Worm (Caenorhabditis elegans) whole organism, L2 larva: ENCODE data around the gene ugt-13.

Experiments
- C34F6.9 ChIP-seq: fragments of 150-350 bp; optimal IDR thresholded peaks from 2 replicates; lab custom pipeline; 2014; ENCODE audit warnings: missing biosample characterization, missing genetic modification characterization
- F13H6.1 ChIP-seq: sonication (generic microtip); optimal IDR thresholded peaks from 2 replicates; lab custom pipeline; 2016; ENCODE audit warnings: missing genetic modification characterization, missing compliant biosample characterization
- R02D3.7 ChIP-seq: fragments of 150-350 bp; optimal IDR thresholded peaks from 2 replicates; lab custom pipeline; 2014; ENCODE audit warnings: missing biosample characterization, missing genetic modification characterization
- Y55F3AM.14 ChIP-seq: fragments of 200-800 bp; sonication (Bioruptor generic); optimal IDR thresholded peaks from 2 replicates; lab custom pipeline; 2018; ENCODE audit warnings: mild to moderate bottlenecking, missing genetic modification characterization, missing compliant biosample characterization
- alr-1 ChIP-seq: fragments of 150-350 bp; optimal IDR thresholded peaks from 2 replicates; lab custom pipeline; 2014; ENCODE audit warnings: missing biosample characterization, missing genetic modification characterization
- ama-1 ChIP-seq: fragments of 150-350 bp; optimal IDR thresholded peaks from 2 replicates; lab custom pipeline; 2018; ENCODE audit warnings: inconsistent platforms
- blmp-1 ChIP-seq: sonication (generic microtip); optimal IDR thresholded peaks from 2 replicates; lab custom pipeline; 2017; ENCODE audit warnings: missing genetic modification characterization, mild to moderate bottlenecking, missing compliant biosample characterization, antibody characterized with exemption, moderate library complexity; ENCODE audit not compliant: insufficient read depth
- ceh-16 ChIP-seq: fragments of 150-350 bp; optimal IDR thresholded peaks from 2 replicates; lab custom pipeline; 2014; ENCODE audit warnings: missing biosample characterization, missing genetic modification characterization
- crh-2 ChIP-seq: sonication (generic microtip); optimal IDR thresholded peaks from 2 replicates; lab custom pipeline; 2017; ENCODE audit warnings: missing biosample characterization, missing genetic modification characterization
- dmd-4 ChIP-seq: sonication (generic microtip); optimal IDR thresholded peaks from 2 replicates; lab custom pipeline; 2017; ENCODE audit warnings: missing biosample characterization, missing genetic modification characterization
- egl-27 ChIP-seq: sonication (generic microtip); optimal IDR thresholded peaks from 3 replicates; lab custom pipeline; 2017; ENCODE audit warnings: missing biosample characterization, missing genetic modification reagents, missing genetic modification characterization
- elt-1 ChIP-seq: fragments of 150-350 bp; optimal IDR thresholded peaks from 2 replicates; lab custom pipeline; 2014; ENCODE audit warnings: missing biosample characterization, missing genetic modification characterization
- elt-3 ChIP-seq: sonication (generic microtip); optimal IDR thresholded peaks from 2 replicates; lab custom pipeline; 2017; ENCODE audit warnings: missing biosample characterization, missing genetic modification characterization
- fos-1 ChIP-seq: fragments of 150-350 bp; optimal IDR thresholded peaks from 2 replicates; lab custom pipeline; 2014; ENCODE audit warnings: missing biosample characterization, missing genetic modification characterization
- gmeb-1 ChIP-seq: fragments of 150-350 bp; optimal IDR thresholded peaks from 2 replicates; lab custom pipeline; 2014; ENCODE audit warnings: missing biosample characterization, missing genetic modification characterization
- lin-11 ChIP-seq: fragments of 150-350 bp; sonication (generic microtip); optimal IDR thresholded peaks from 2 replicates; lab custom pipeline; 2014; ENCODE audit warnings: missing biosample characterization, missing genetic modification characterization, inconsistent platforms, mixed read lengths
- lin-13 ChIP-seq: fragments of 150-350 bp; optimal IDR thresholded peaks from 2 replicates; lab custom pipeline; 2014; ENCODE audit warnings: missing biosample characterization, missing genetic modification reagents, missing genetic modification characterization
- lin-39 ChIP-seq: fragments of 150-350 bp; optimal IDR thresholded peaks from 2 replicates; lab custom pipeline; 2014; ENCODE audit warnings: missing biosample characterization, missing genetic modification reagents, missing genetic modification characterization
- lsy-2 ChIP-seq, 2 experiments: fragments of 150-350 bp in 1 of 2; sonication (generic microtip) in 1 of 2; optimal IDR thresholded peaks; 2 replicates each; lab custom pipeline; 2014 to 2017; ENCODE audit warnings: missing biosample characterization in 2 of 2, missing genetic modification characterization in 2 of 2
- mbf-1 ChIP-seq: sonication (generic microtip); optimal IDR thresholded peaks from 2 replicates; lab custom pipeline; 2017; ENCODE audit warnings: missing biosample characterization, missing genetic modification characterization
- mdl-1 ChIP-seq, 2 experiments: fragments of 150-350 bp in 1 of 2; sonication (generic microtip) in 1 of 2; optimal IDR thresholded peaks; 2 replicates each; lab custom pipeline; 2017; ENCODE audit warnings: missing biosample characterization in 2 of 2, missing genetic modification characterization in 2 of 2
- nhr-10 ChIP-seq: sonication (generic microtip); optimal IDR thresholded peaks from 2 replicates; lab custom pipeline; 2017; ENCODE audit warnings: missing biosample characterization, missing genetic modification characterization
- nhr-11 ChIP-seq: fragments of 150-350 bp; optimal IDR thresholded peaks from 2 replicates; lab custom pipeline; 2014; ENCODE audit warnings: missing biosample characterization, missing genetic modification characterization
- nhr-129 ChIP-seq: fragments of 150-350 bp; optimal IDR thresholded peaks from 2 replicates; lab custom pipeline; 2014; ENCODE audit warnings: missing biosample characterization, missing genetic modification characterization
- nhr-25 ChIP-seq: fragments of 150-350 bp; sonication (generic microtip); optimal IDR thresholded peaks from 3 replicates; lab custom pipeline; 2014; ENCODE audit warnings: missing biosample characterization, missing genetic modification characterization
- nhr-6 ChIP-seq: fragments of 150-350 bp; optimal IDR thresholded peaks from 2 replicates; lab custom pipeline; 2014; ENCODE audit warnings: missing biosample characterization, missing genetic modification characterization
- nhr-77 ChIP-seq: fragments of 150-350 bp; optimal IDR thresholded peaks from 2 replicates; lab custom pipeline; 2014; ENCODE audit warnings: missing biosample characterization, missing genetic modification characterization
- peb-1 ChIP-seq: fragments of 150-350 bp; optimal IDR thresholded peaks from 2 replicates; lab custom pipeline; 2014; ENCODE audit warnings: missing biosample characterization, missing genetic modification characterization
- sem-4 ChIP-seq: fragments of 150-350 bp; optimal IDR thresholded peaks from 2 replicates; lab custom pipeline; 2014; ENCODE audit warnings: missing biosample characterization, missing genetic modification reagents, missing genetic modification characterization
- skn-1 ChIP-seq: sonication (generic microtip); optimal IDR thresholded peaks from 2 replicates; lab custom pipeline; 2017; ENCODE audit warnings: missing biosample characterization, missing genetic modification characterization
- sma-3 ChIP-seq: sonication (generic microtip); optimal IDR thresholded peaks from 2 replicates; lab custom pipeline; 2016; ENCODE audit warnings: missing genetic modification reagents, missing genetic modification characterization, missing compliant biosample characterization
- sma-9 ChIP-seq, 2 experiments: fragments of 150-350 bp in 1 of 2; sonication (generic microtip) in 1 of 2; optimal IDR thresholded peaks; 2 replicates each; lab custom pipeline; 2014 to 2016; ENCODE audit warnings: missing genetic modification characterization in 2 of 2, mild to moderate bottlenecking in 1 of 2, missing biosample characterization in 1 of 2, missing compliant biosample characterization in 1 of 2, missing genetic modification reagents in 1 of 2, moderate library complexity in 1 of 2
- unc-39 ChIP-seq: fragments of 150-350 bp; optimal IDR thresholded peaks from 2 replicates; lab custom pipeline; 2014; ENCODE audit warnings: missing biosample characterization, missing genetic modification characterization
- unc-55 ChIP-seq: fragments of 150-350 bp; sonication (generic microtip); optimal IDR thresholded peaks from 3 replicates; lab custom pipeline; 2014; ENCODE audit warnings: missing biosample characterization, missing genetic modification reagents, missing genetic modification characterization
- zag-1 ChIP-seq: fragments of 150-350 bp; optimal IDR thresholded peaks from 2 replicates; lab custom pipeline; 2014; ENCODE audit warnings: missing biosample characterization, missing genetic modification characterization
- ztf-1 ChIP-seq: fragments of 200-800 bp; sonication (Bioruptor generic); conservative IDR thresholded peaks from 2 replicates; pipeline ENCODE4 v1.3.6; 2022; ENCODE audit warnings: missing genetic modification characterization, missing compliant biosample characterization

ugt-13 gene

DNA sequence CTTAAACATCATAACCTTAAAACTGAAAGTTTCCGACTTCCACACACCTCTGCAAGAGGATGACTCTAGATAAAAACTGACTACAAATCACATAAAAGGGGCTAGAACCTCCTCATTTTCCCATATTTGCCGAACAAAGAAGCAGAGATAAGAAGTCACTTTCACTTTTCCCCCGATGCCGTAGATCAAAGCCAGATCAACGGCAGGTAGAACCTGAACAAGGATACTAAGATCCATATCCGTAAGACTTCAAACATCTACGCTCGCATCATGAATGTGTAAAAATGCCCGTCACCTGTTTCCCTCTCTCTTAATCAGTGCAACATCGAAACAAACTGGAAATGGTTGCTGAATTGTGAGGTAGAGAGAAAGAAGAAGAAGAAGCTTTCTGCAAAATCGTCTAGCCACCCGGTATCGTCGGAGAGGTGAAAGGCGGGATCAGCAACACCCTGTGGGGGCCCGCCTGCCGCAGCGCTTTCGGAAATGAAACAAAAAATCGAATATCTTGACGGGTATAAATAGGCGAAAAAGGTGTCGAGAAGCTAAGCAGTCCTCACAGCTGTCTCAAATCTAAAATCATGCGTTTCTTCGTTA, 10.1 kb downstream of the ugt-13 start, which contains the start of gene C02E7.6 (continued):
- TF ChIP-seq C34F6.9 (tag; lab: Kevin White, UChicago) (no peak), skn-1 (tag; lab: Kevin White, UChicago) (no peak), F13H6.1 (tag; lab: Kevin White, UChicago) (no peak), sem-4 (tag; lab: Kevin White, UChicago) (peak; percentile 76), gmeb-1 (tag; lab: Kevin White, UChicago) (no peak), unc-55 (GFP tag; lab: Kevin White, UChicago) (no peak), mdl-1 (tag; optimal IDR thresholded peaks at IDR 0.05; lab: Kevin White, UChicago) (no peak), dmd-4 (tag; lab: Kevin White, UChicago) (no peak), lsy-2 (tag; optimal IDR thresholded peaks at IDR 0.05; lab: Kevin White, UChicago) (no peak), elt-3 (tag; lab: Kevin White, UChicago) (no peak), lin-39 (tag; lab: Kevin White, UChicago) (no peak), nhr-10 (tag; lab: Kevin White, UChicago) (no peak)

DNA sequence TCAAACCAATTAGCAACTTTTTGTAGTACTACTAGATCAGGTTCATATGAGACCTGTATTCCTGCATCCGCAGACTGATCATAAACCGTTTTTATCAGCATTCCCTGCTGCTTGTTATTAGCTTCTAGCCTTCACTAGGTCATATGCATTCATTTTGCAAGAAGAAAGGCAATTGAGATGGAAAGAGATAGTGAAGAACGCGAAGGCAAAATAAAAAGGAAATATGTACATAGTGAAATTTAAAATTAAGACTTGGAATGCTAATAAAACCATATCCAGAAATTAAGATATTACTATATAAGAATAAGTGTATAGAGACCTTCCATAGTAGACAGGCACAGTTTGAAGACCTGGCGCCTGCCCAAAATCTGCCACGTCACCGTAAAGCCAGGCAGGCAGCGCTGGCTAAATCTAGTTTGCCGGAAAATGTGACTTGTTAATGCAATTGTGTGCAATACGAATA, 12.0 kb downstream of the ugt-13 start, which contains the start of the genes C02E7.8 and srh-23:
TSS of gene C02E7.8 (minus strand) at position 101 of the 463 bp plus-strand sequence.
TSS of gene srh-23 (plus strand) at position 413 of the 463 bp plus-strand sequence.
- TF ChIP-seq egl-27 (no peak), peb-1 (tag; lab: Kevin White, UChicago) (no peak), dmd-4 (tag; lab: Kevin White, UChicago) (no peak), sma-3 (no peak), nhr-129 (tag; lab: Kevin White, UChicago) (no peak), unc-39 (tag; lab: Kevin White, UChicago) (no peak)

DNA sequence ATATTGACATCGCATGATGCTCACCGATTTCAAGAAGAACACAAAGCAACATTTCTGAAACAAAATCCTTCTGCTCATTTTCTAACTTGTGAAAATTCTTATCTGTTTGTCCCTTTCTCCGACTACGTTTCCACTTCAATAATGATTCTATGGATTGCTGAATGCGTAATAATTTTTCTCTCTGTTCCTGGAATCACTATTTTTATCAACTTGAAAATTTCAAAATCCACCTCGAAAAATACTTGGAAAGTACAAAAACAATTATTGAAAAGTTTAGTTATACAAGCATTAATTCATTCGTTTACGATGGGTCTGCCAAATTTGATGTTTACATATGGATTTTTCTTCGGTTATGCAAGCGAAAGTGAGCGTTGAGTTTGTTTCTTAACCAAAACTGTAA, 13.3 kb downstream of the ugt-13 start, which contains the start of gene srh-22:
TSS of gene srh-22 (plus strand) at position 301 of the 400 bp plus-strand sequence.
- TF ChIP-seq nhr-129 (tag; lab: Kevin White, UChicago), result no peak
- TF ChIP-seq skn-1 (tag; lab: Kevin White, UChicago), result no peak
- TF ChIP-seq nhr-11 (tag; lab: Kevin White, UChicago), result no peak
- no peak for TF ChIP-seq zag-1
- TF ChIP-seq ama-1 (lab: Kevin White, UChicago), result no peak
- no peak for TF ChIP-seq nhr-6
- no peak for TF ChIP-seq ceh-16 (tag; lab: Kevin White, UChicago)
- TF ChIP-seq nhr-10 (tag; lab: Kevin White, UChicago), result no peak
- no peak for TF ChIP-seq ztf-1 (GFP tag; lab: Robert Waterston, UW)

DNA sequence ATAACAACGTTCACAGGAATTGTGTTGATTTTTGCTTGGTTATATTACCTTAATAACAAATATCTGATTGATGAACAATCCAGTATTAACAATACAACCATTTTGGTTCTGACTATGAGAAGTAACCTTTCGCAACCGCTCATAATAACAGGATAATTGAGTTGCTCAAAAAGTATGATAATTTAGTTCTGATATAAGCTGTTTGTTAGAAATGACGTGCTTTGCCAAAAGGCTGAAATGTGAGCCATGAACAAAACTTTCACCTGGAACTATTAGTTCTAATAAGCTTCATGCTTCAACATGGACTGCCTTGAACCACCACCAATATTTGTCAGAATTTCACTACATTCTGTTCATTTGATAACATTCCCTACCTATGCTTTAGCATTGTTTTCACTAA, 15.9 kb downstream of the ugt-13 start, which contains the start of gene srh-20:
TSS of gene srh-20 (plus strand) at position 301 of the 400 bp plus-strand sequence.
- no peak for TF ChIP-seq elt-1 (tag; lab: Kevin White, UChicago)
- TF ChIP-seq nhr-77, result no peak
- no peak for TF ChIP-seq unc-55 (GFP tag; lab: Kevin White, UChicago)
- no peak for TF ChIP-seq R02D3.7 (tag; lab: Kevin White, UChicago)
- no peak for TF ChIP-seq lsy-2 (tag; optimal IDR thresholded peaks at IDR 0.05; lab: Kevin White, UChicago)
- no peak for TF ChIP-seq lin-11
- no peak for TF ChIP-seq zag-1
- no peak for TF ChIP-seq lin-13 (GFP tag; lab: Kevin White, UChicago)
- no peak for TF ChIP-seq crh-2 (tag; lab: Kevin White, UChicago)
- no peak for TF ChIP-seq gmeb-1 (tag; lab: Kevin White, UChicago)
- no peak for TF ChIP-seq egl-27
- TF ChIP-seq sma-9 (GFP tag; optimal IDR thresholded peaks at IDR 0.05; lab: Kevin White, UChicago), result no peak
- no peak for TF ChIP-seq sma-9 (tag; optimal IDR thresholded peaks at IDR 0.05; lab: Kevin White, UChicago)
- no peak for TF ChIP-seq nhr-11 (tag; lab: Kevin White, UChicago)
- no peak for TF ChIP-seq C34F6.9 (tag; lab: Kevin White, UChicago)
- no peak for TF ChIP-seq skn-1 (tag; lab: Kevin White, UChicago)
- no peak for TF ChIP-seq unc-39 (tag; lab: Kevin White, UChicago)
- TF ChIP-seq mbf-1, result no peak
- TF ChIP-seq ceh-16 (tag; lab: Kevin White, UChicago), result no peak
- no peak for TF ChIP-seq nhr-25 (tag; lab: Kevin White, UChicago)
- no peak for TF ChIP-seq peb-1 (tag; lab: Kevin White, UChicago)

DNA sequence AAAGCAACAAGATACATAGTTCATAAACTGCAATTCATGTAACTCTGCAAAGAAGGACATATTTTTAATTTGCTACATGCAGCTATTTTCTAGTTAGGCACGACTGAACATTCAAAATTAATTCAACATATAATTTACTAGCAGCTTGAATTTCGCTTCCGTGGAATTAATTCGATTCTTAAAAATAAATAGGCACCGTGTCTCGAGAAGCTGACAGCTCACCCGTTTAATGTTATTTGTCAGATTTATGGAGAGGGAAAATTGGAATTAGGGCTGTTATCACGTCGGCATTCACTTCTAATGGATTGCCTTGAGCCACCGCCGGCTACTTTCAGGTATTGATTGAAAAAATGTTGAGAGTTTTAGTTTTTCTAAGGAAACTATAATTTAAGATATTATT, 17.7 kb downstream of the ugt-13 start, which contains the start of gene srh-21:
TSS of gene srh-21 (plus strand) at position 301 of the 400 bp plus-strand sequence.
- TF ChIP-seq unc-39 (tag; lab: Kevin White, UChicago) (no peak), gmeb-1 (tag; lab: Kevin White, UChicago) (no peak), blmp-1 (tag; lab: Kevin White, UChicago) (no peak), ama-1 (lab: Kevin White, UChicago) (no peak), fos-1 (tag; lab: Kevin White, UChicago) (no peak), alr-1 (tag; lab: Kevin White, UChicago) (no peak), nhr-11 (tag; lab: Kevin White, UChicago) (no peak), Y55F3AM.14 (GFP tag; lab: Kevin White, UChicago) (no peak)
